Worm (Caenorhabditis elegans): Measurements from ENCODE around the gene F28E10.1.

- TF ChIP-seq lin-13 (GFP tag; optimal IDR thresholded peaks at IDR 0.05) (no peak), fos-1 (tag; optimal IDR thresholded peaks at IDR 0.05) (no peak), nhr-28 (tag; optimal IDR thresholded peaks at IDR 0.05) (no peak), aly-2 (tag; optimal IDR thresholded peaks at IDR 0.05) (no peak), nhr-19 (GFP tag; conservative IDR thresholded peaks at IDR 0.05) (no peak), nhr-12 (tag; optimal IDR thresholded peaks at IDR 0.05) (no peak), mdl-1 (tag; optimal IDR thresholded peaks at IDR 0.05) (no peak), mep-1 (tag; optimal IDR thresholded peaks at IDR 0.05) (no peak), skn-1 (tag; optimal IDR thresholded peaks at IDR 0.05) (no peak), rnt-1 (tag; optimal IDR thresholded peaks at IDR 0.05) (no peak), hlh-4 (tag; optimal IDR thresholded peaks at IDR 0.05) (no peak), nhr-11 (tag; optimal IDR thresholded peaks at IDR 0.05) (no peak), unc-62 (GFP tag; optimal IDR thresholded peaks at IDR 0.05) (no peak), hpl-2 (GFP tag; optimal IDR thresholded peaks at IDR 0.05) (no peak)
Measured at ce11 chrIV:4609568-4609967, 40.9 kb downstream of the F28E10.1 start, which contains the start of gene col-110.

All from whole organism, L1 larva.